Worm (Caenorhabditis elegans) whole organism, mixed stage, embryonic: ENCODE measurements around the gene dmsr-3.

Experiments used
- elt-3 ChIP-seq: fragments of 150-350 bp; optimal IDR thresholded peaks from 2 replicates; lab custom pipeline; 2014; ENCODE audit warnings: missing biosample characterization, missing genetic modification characterization
- lin-13 ChIP-seq: fragments of 150-350 bp; optimal IDR thresholded peaks from 2 replicates; lab custom pipeline; 2014; ENCODE audit warnings: missing biosample characterization, missing genetic modification characterization
- mab-5 ChIP-seq: fragments of 150-350 bp; optimal IDR thresholded peaks from 2 replicates; lab custom pipeline; 2014; ENCODE audit warnings: missing biosample characterization, missing genetic modification characterization
- mep-1 ChIP-seq: fragments of 150-350 bp; optimal IDR thresholded peaks from 2 replicates; lab custom pipeline; 2017; ENCODE audit warnings: missing biosample characterization, missing genetic modification reagents, missing genetic modification characterization, inconsistent platforms
- nhr-12 ChIP-seq: fragments of 150-350 bp; optimal IDR thresholded peaks from 2 replicates; lab custom pipeline; 2014; ENCODE audit warnings: missing biosample characterization, missing genetic modification characterization
- nhr-2 ChIP-seq: fragments of 150-350 bp; optimal IDR thresholded peaks from 2 replicates; lab custom pipeline; 2014; ENCODE audit warnings: missing biosample characterization, missing genetic modification characterization
- nhr-237 ChIP-seq: fragments of 150-350 bp; optimal IDR thresholded peaks from 2 replicates; lab custom pipeline; 2014; ENCODE audit warnings: missing biosample characterization, missing genetic modification characterization
- nhr-28 ChIP-seq: fragments of 150-350 bp; optimal IDR thresholded peaks from 2 replicates; lab custom pipeline; 2014; ENCODE audit warnings: missing biosample characterization, missing genetic modification characterization
- pha-4 ChIP-seq: fragments of 150-350 bp; optimal IDR thresholded peaks from 2 replicates; lab custom pipeline; 2018; ENCODE audit warnings: missing biosample characterization, missing genetic modification reagents, missing genetic modification characterization
- sem-2 ChIP-seq: fragments of 200-800 bp; sonication (Bioruptor generic); optimal IDR thresholded peaks from 2 replicates; lab custom pipeline; 2018; ENCODE audit warnings: mild to moderate bottlenecking, missing genetic modification characterization, missing compliant biosample characterization
- snpc-4 ChIP-seq: fragments of 150-350 bp; optimal IDR thresholded peaks from 2 replicates; lab custom pipeline; 2014; ENCODE audit warnings: missing biosample characterization, missing genetic modification characterization
- unc-120 ChIP-seq: sonication (generic microtip); optimal IDR thresholded peaks from 2 replicates; lab custom pipeline; 2017; ENCODE audit warnings: missing genetic modification characterization, missing compliant biosample characterization; ENCODE audit not compliant: poor library complexity, severe bottlenecking
- unc-39 ChIP-seq: fragments of 150-350 bp; optimal IDR thresholded peaks from 2 replicates; lab custom pipeline; 2014; ENCODE audit warnings: missing biosample characterization, missing genetic modification characterization

ce11 chrII:13310230-13310629 is 45.8 kb downstream of the dmsr-3 start:
- TF ChIP-seq nhr-28 (tag; lab: Kevin White, UChicago), result no peak
- TF ChIP-seq nhr-237 (tag; lab: Kevin White, UChicago), result no peak
- TF ChIP-seq sem-2, result no peak
- TF ChIP-seq lin-13 (tag; lab: Kevin White, UChicago), result no peak
- TF ChIP-seq pha-4, result no peak
- no peak for TF ChIP-seq unc-39 (tag; lab: Kevin White, UChicago)
- TF ChIP-seq unc-120, result no peak
- TF ChIP-seq snpc-4, result no peak
- no peak for TF ChIP-seq nhr-2
- no peak for TF ChIP-seq elt-3 (tag; lab: Kevin White, UChicago)
- TF ChIP-seq nhr-12 (tag; lab: Kevin White, UChicago), result no peak
- TF ChIP-seq mab-5 (tag; lab: Kevin White, UChicago), result no peak
- no peak for TF ChIP-seq mep-1 (tag; lab: Kevin White, UChicago)
